Worm (Caenorhabditis elegans) whole organism, young adult: ENCODE measurements around the gene lin-40.

ENCODE experiments used
- B0019.2 ChIP-seq: fragments of 200-800 bp; sonication (Bioruptor generic); conservative IDR thresholded peaks from 2 replicates; pipeline ENCODE4 v1.3.6; 2022; ENCODE audit warnings: missing genetic modification reagents, missing genetic modification characterization, missing compliant biosample characterization
- C06A6.2 ChIP-seq: fragments of 200-800 bp; sonication (Bioruptor generic); conservative IDR thresholded peaks from 2 replicates; pipeline ENCODE4 v1.3.6; 2022; ENCODE audit warnings: missing genetic modification characterization, missing compliant biosample characterization
- F10E7.11 ChIP-seq: sonication (generic microtip); optimal IDR thresholded peaks from 2 replicates; lab custom pipeline; 2017; ENCODE audit warnings: mild to moderate bottlenecking, missing genetic modification characterization, moderate library complexity, missing compliant biosample characterization
- F22D6.2 ChIP-seq: sonication (generic microtip); optimal IDR thresholded peaks from 2 replicates; lab custom pipeline; 2016; ENCODE audit warnings: mild to moderate bottlenecking, missing genetic modification characterization, missing compliant biosample characterization
- F23B12.7 ChIP-seq: sonication (generic microtip); optimal IDR thresholded peaks from 2 replicates; lab custom pipeline; 2017; ENCODE audit warnings: missing genetic modification characterization, mild to moderate bottlenecking, missing compliant biosample characterization, antibody characterized with exemption, moderate library complexity; ENCODE audit not compliant: insufficient read depth
- F37B4.10 ChIP-seq: fragments of 200-800 bp; sonication (Bioruptor generic); IDR thresholded peaks from 2 replicates; pipeline ENCODE4 v1.3.6; 2022; ENCODE audit warnings: missing genetic modification characterization, missing compliant biosample characterization
- T26A5.8 ChIP-seq: sonication (generic microtip); optimal IDR thresholded peaks from 2 replicates; lab custom pipeline; 2016; ENCODE audit warnings: missing genetic modification characterization, missing compliant biosample characterization
- Y53G8AR.9 ChIP-seq: fragments of 200-800 bp; sonication (Bioruptor generic); conservative IDR thresholded peaks from 2 replicates; pipeline ENCODE4 v1.3.6; 2022; ENCODE audit warnings: missing genetic modification reagents, missing genetic modification characterization, missing compliant biosample characterization
- Y67H2A.10 ChIP-seq: fragments of 200-800 bp; sonication (Bioruptor generic); conservative IDR thresholded peaks from 2 replicates; pipeline ENCODE4 v1.3.6; 2022; ENCODE audit warnings: missing genetic modification reagents, missing genetic modification characterization, missing compliant biosample characterization
- aptf-3 ChIP-seq: fragments of 200-800 bp; sonication (Bioruptor generic); IDR thresholded peaks from 2 replicates; pipeline ENCODE4 v1.3.6; 2022; ENCODE audit warnings: missing genetic modification characterization, missing compliant biosample characterization
- athp-1 ChIP-seq: sonication (generic microtip); optimal IDR thresholded peaks from 2 replicates; lab custom pipeline; 2017; ENCODE audit warnings: mild to moderate bottlenecking, missing genetic modification characterization, missing compliant biosample characterization
- attf-5 ChIP-seq: fragments of 200-800 bp; sonication (Bioruptor generic); optimal IDR thresholded peaks from 2 replicates; lab custom pipeline; 2018; ENCODE audit warnings: mild to moderate bottlenecking, missing genetic modification characterization, missing compliant biosample characterization
- attf-6 ChIP-seq: fragments of 200-800 bp; sonication (Bioruptor generic); IDR thresholded peaks from 2 replicates; pipeline ENCODE4 v1.3.6; 2022; ENCODE audit warnings: missing genetic modification reagents, missing genetic modification characterization, missing compliant biosample characterization
- ceh-27 ChIP-seq: fragments of 200-800 bp; sonication (Bioruptor generic); optimal IDR thresholded peaks from 2 replicates; lab custom pipeline; 2018; ENCODE audit warnings: mild to moderate bottlenecking, missing genetic modification characterization, moderate library complexity, missing compliant biosample characterization
- ceh-40 ChIP-seq: fragments of 200-800 bp; sonication (Bioruptor generic); IDR thresholded peaks from 2 replicates; pipeline ENCODE4 v1.3.6; 2022; ENCODE audit warnings: missing genetic modification characterization, missing compliant biosample characterization
- ceh-79 ChIP-seq: sonication (generic microtip); optimal IDR thresholded peaks from 2 replicates; lab custom pipeline; 2017; ENCODE audit warnings: mild to moderate bottlenecking, missing genetic modification characterization, missing compliant biosample characterization
- die-1 ChIP-seq: sonication (generic microtip); optimal IDR thresholded peaks from 2 replicates; lab custom pipeline; 2016; ENCODE audit warnings: missing genotype, mild to moderate bottlenecking, missing genetic modification characterization, missing compliant biosample characterization
- dox-1 ChIP-seq: fragments of 200-800 bp; sonication (Bioruptor generic); IDR thresholded peaks from 2 replicates; pipeline ENCODE4 v1.3.6; 2022; ENCODE audit warnings: missing genetic modification reagents, missing genetic modification characterization, missing compliant biosample characterization
- fkh-3 ChIP-seq: sonication (generic microtip); optimal IDR thresholded peaks from 2 replicates; lab custom pipeline; 2016; ENCODE audit warnings: mild to moderate bottlenecking, missing genetic modification characterization, missing compliant biosample characterization
- gei-17 ChIP-seq: fragments of 200-800 bp; sonication (Bioruptor generic); optimal IDR thresholded peaks from 2 replicates; lab custom pipeline; 2018; ENCODE audit warnings: mild to moderate bottlenecking, missing genetic modification characterization, missing compliant biosample characterization
- him-1 ChIP-seq: sonication (generic microtip); optimal IDR thresholded peaks from 2 replicates; lab custom pipeline; 2016; ENCODE audit warnings: missing genotype, missing genetic modification reagents, missing genetic modification characterization, missing compliant biosample characterization
- hlh-26 ChIP-seq: fragments of 200-800 bp; sonication (Bioruptor generic); conservative IDR thresholded peaks from 2 replicates; pipeline ENCODE4 v1.3.6; 2022; ENCODE audit warnings: missing genetic modification reagents, missing genetic modification characterization, missing compliant biosample characterization
- hmg-20 ChIP-seq: fragments of 200-800 bp; sonication (Bioruptor generic); IDR thresholded peaks from 2 replicates; pipeline ENCODE4 v1.3.6; 2022; ENCODE audit warnings: missing genetic modification reagents, missing genetic modification characterization, missing compliant biosample characterization
- hrde-1 ChIP-seq: sonication (generic microtip); optimal IDR thresholded peaks from 2 replicates; lab custom pipeline; 2016; ENCODE audit warnings: missing genetic modification characterization, mild to moderate bottlenecking, missing compliant biosample characterization, moderate library complexity, missing genotype, missing genetic modification reagents, borderline replicate concordance
- hsf-1 ChIP-seq: fragments of 200-800 bp; sonication (Bioruptor generic); IDR thresholded peaks from 2 replicates; pipeline ENCODE4 v1.3.6; 2022; ENCODE audit warnings: missing genetic modification reagents, missing genetic modification characterization, missing compliant biosample characterization
- let-526 ChIP-seq: fragments of 200-800 bp; sonication (Bioruptor generic); IDR thresholded peaks from 2 replicates; pipeline ENCODE4 v1.3.6; 2022; ENCODE audit warnings: missing genetic modification reagents, missing genetic modification characterization, missing compliant biosample characterization
- lin-26 ChIP-seq: fragments of 200-800 bp; sonication (Bioruptor generic); IDR thresholded peaks from 2 replicates; pipeline ENCODE4 v1.3.6; 2022; ENCODE audit warnings: missing genetic modification reagents, missing genetic modification characterization, missing compliant biosample characterization
- lin-54 ChIP-seq: fragments of 200-800 bp; sonication (Bioruptor generic); optimal IDR thresholded peaks from 2 replicates; lab custom pipeline; 2018; ENCODE audit warnings: mild to moderate bottlenecking, missing genetic modification characterization, missing compliant biosample characterization
- lsl-1 ChIP-seq: fragments of 200-800 bp; sonication (Bioruptor generic); optimal IDR thresholded peaks from 2 replicates; lab custom pipeline; 2018; ENCODE audit warnings: mild to moderate bottlenecking, missing genetic modification characterization, moderate library complexity, missing compliant biosample characterization
- madf-3 ChIP-seq: fragments of 200-800 bp; sonication (Bioruptor generic); IDR thresholded peaks from 2 replicates; pipeline ENCODE4 v1.3.6; 2022; ENCODE audit warnings: missing genetic modification reagents, missing genetic modification characterization, missing compliant biosample characterization
- madf-8 ChIP-seq: fragments of 200-800 bp; sonication (Bioruptor generic); conservative IDR thresholded peaks from 2 replicates; pipeline ENCODE4 v1.3.6; 2022; ENCODE audit warnings: missing genetic modification reagents, missing genetic modification characterization, missing compliant biosample characterization
- mcd-1 ChIP-seq: fragments of 200-800 bp; sonication (Bioruptor generic); IDR thresholded peaks from 2 replicates; pipeline ENCODE4 v1.3.6; 2022; ENCODE audit warnings: missing genetic modification reagents, missing genetic modification characterization, missing compliant biosample characterization
- nhr-179 ChIP-seq: sonication (generic microtip); optimal IDR thresholded peaks from 2 replicates; lab custom pipeline; 2016; ENCODE audit warnings: mild to moderate bottlenecking, missing genetic modification characterization, missing compliant biosample characterization
- nhr-27 ChIP-seq: fragments of 200-800 bp; sonication (Bioruptor generic); optimal IDR thresholded peaks from 2 replicates; lab custom pipeline; 2018; ENCODE audit warnings: mild to moderate bottlenecking, missing genetic modification characterization, moderate library complexity, missing compliant biosample characterization
- pbrm-1 ChIP-seq: fragments of 200-800 bp; sonication (Bioruptor generic); IDR thresholded peaks from 2 replicates; pipeline ENCODE4 v1.3.6; 2022; ENCODE audit warnings: missing genetic modification reagents, missing genetic modification characterization, missing compliant biosample characterization
- repo-1 ChIP-seq: sonication (generic microtip); optimal IDR thresholded peaks from 2 replicates; lab custom pipeline; 2017; ENCODE audit warnings: mild to moderate bottlenecking, missing genetic modification characterization, missing compliant biosample characterization
- rpc-1 ChIP-seq, 2 experiments: fragments of 150-350 bp in 1 of 2; sonication (generic microtip) in 1 of 2; optimal IDR thresholded peaks; 2 replicates each; lab custom pipeline; 2014 to 2018; ENCODE audit warnings: missing biosample characterization in 1 of 2, missing genetic modification characterization in 1 of 2, missing genetic modification reagents in 1 of 2, missing genotype in 1 of 2
- sdz-38 ChIP-seq: sonication (generic microtip); optimal IDR thresholded peaks from 2 replicates; lab custom pipeline; 2016; ENCODE audit warnings: missing genotype, missing genetic modification characterization, missing compliant biosample characterization
- snpc-4 ChIP-seq, 5 experiments: fragments of 150-350 bp in 1 of 5; sonication (generic microtip) in 4 of 5; optimal IDR thresholded peaks; 2 replicates each; lab custom pipeline; 2014 to 2018; ENCODE audit warnings: missing genetic modification characterization in 5 of 5, missing biosample characterization in 3 of 5, antibody characterized with exemption in 2 of 5, mild to moderate bottlenecking in 2 of 5, missing compliant biosample characterization in 2 of 5, missing genotype in 2 of 5, moderate library complexity in 2 of 5, missing genetic modification reagents in 1 of 5
- tbp1 ChIP-seq: fragments of 200-800 bp; sonication (Bioruptor generic); optimal IDR thresholded peaks from 2 replicates; lab custom pipeline; 2018; ENCODE audit warnings: mild to moderate bottlenecking, missing genetic modification characterization, missing compliant biosample characterization
- unc-62 ChIP-seq: fragments of 150-350 bp; optimal IDR thresholded peaks from 2 replicates; lab custom pipeline; 2014; ENCODE audit warnings: missing biosample characterization, missing genetic modification reagents, missing genetic modification characterization
- zim-3 ChIP-seq: sonication (generic microtip); optimal IDR thresholded peaks from 2 replicates; lab custom pipeline; 2017; ENCODE audit warnings: mild to moderate bottlenecking, missing genetic modification characterization, moderate library complexity, missing compliant biosample characterization
- ztf-18 ChIP-seq: sonication (generic microtip); optimal IDR thresholded peaks from 2 replicates; lab custom pipeline; 2016; ENCODE audit warnings: missing genotype, mild to moderate bottlenecking, missing genetic modification characterization, missing compliant biosample characterization
- ztf-26 ChIP-seq: sonication (generic microtip); optimal IDR thresholded peaks from 2 replicates; lab custom pipeline; 2017; ENCODE audit warnings: missing genetic modification characterization, missing compliant biosample characterization
- ztf-28 ChIP-seq: fragments of 200-800 bp; sonication (Bioruptor generic); IDR thresholded peaks from 2 replicates; pipeline ENCODE4 v1.3.6; 2022; ENCODE audit warnings: missing genetic modification reagents, missing genetic modification characterization, missing compliant biosample characterization

lin-40 gene

DNA sequence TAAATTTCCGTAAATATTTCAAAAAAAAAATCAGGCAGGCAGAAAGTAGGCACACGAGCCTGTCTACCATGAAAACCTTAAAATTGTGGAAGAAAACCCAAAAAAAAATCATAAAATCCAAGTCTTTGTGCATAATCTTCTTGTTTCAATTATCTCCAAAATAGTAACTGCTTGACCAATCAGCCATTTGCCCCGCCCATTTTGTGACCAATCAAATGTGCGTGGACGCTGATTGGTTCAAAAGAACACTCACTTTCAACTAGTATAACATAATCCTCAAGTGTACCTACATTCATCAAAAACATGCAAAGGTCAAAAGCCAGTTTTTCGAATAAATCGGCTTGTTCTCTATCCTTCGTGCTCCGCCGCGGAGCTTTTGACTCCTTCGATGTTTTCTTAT, 26.3 kb upstream of the lin-40 start:
- TF ChIP-seq ceh-40 (GFP tag; lab: Robert Waterston, UW) (no peak), nhr-179 (no peak), attf-6 (no peak), mcd-1 (GFP tag; lab: Robert Waterston, UW) (no peak), nhr-27 (no peak), dox-1 (no peak), T26A5.8 (no peak), gei-17 (GFP tag; lab: Kevin White, UChicago) (no peak)

DNA sequence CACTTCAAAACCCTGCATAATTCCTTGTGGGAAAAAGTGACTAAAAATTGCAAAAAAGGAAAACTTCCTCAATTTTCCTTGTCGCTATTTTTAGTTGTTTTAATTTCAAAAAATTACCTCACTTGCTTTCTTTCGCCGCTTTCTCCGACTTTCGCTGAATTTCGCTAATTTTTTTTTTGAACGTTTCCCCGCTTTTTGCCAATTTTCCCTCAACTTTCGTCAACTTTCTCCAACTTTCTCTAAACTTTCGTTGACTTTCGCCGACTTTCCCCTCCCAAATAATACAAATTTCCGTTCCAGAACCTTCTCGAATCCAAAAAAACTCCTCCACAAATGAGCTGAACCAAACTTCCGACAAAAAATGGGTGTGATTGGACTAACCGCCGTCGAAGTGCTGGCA, 22.2 kb upstream of the lin-40 start, which contains the start of gene W08A12.3:
Gene W08A12.3, plus strand, starts transcription at position 301 of the 400 bp plus-strand sequence.
- TF ChIP-seq hlh-26 (GFP tag; lab: Robert Waterston, UW) (no peak), lin-26 (GFP tag; lab: Robert Waterston, UW) (no peak), aptf-3 (GFP tag; lab: Robert Waterston, UW) (no peak), Y53G8AR.9 (GFP tag; lab: Robert Waterston, UW) (no peak), ztf-18 (tag; lab: Kevin White, UChicago) (no peak), sdz-38 (tag; lab: Kevin White, UChicago) (no peak), him-1 (tag; lab: Kevin White, UChicago) (no peak)

DNA sequence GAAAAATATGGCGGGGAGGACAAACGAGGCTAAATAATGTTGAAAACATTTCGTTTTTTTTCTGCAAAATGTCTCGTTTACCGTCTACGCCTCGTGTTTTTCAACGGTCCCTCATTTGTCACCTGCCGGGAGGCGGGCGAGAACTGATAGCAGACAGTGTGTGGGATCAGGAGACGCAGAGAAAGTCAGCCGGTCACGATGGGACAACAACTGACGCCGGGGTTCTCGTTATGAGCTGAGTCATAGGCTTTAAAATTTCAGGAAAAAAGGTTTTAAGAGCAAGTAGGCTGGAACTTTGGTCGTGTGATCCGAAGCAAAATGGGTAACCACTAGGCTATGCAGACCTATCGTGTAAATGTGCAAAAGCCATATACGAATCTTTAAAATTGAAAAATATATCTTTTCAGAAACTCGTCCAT, 19.0 kb upstream of the lin-40 start, which contains the start of gene W08A12.2:
Gene W08A12.2, minus strand, starts transcription at position 103 of the 419 bp plus-strand sequence.
- TF ChIP-seq sdz-38 (tag; lab: Kevin White, UChicago) (no peak), F37B4.10 (GFP tag; lab: Robert Waterston, UW) (no peak), unc-62 (no peak), F23B12.7 (tag; lab: Kevin White, UChicago) (no peak), Y53G8AR.9 (GFP tag; lab: Robert Waterston, UW) (no peak), pbrm-1 (GFP tag; lab: Robert Waterston, UW) (0 out of 2 replicates have a peak, but pooled peaks have one; percentile 44), rpc-1 (optimal IDR thresholded peaks at IDR 0.05; lab: Kevin White, UChicago) (peak; percentile 79), rpc-1 (tag; optimal IDR thresholded peaks at IDR 0.05; lab: Kevin White, UChicago) (peak; percentile 97), die-1 (tag; lab: Kevin White, UChicago) (peak; percentile 90), ztf-28 (no peak), madf-3 (GFP tag; lab: Robert Waterston, UW) (no peak), lin-54 (GFP tag; lab: Kevin White, UChicago) (peak; percentile 1), tbp1 (peak; percentile 95), Y67H2A.10 (GFP tag; lab: Robert Waterston, UW) (no peak), let-526 (GFP tag; lab: Robert Waterston, UW) (no peak), repo-1 (peak; percentile 58), madf-8 (GFP tag; lab: Robert Waterston, UW) (no peak), attf-5 (GFP tag; lab: Kevin White, UChicago) (peak; percentile 12), B0019.2 (GFP tag; lab: Robert Waterston, UW) (no peak), hrde-1 (peak; percentile 65), fkh-3 (no peak), F22D6.2 (tag; lab: Kevin White, UChicago) (no peak), C06A6.2 (GFP tag; lab: Robert Waterston, UW) (no peak), F10E7.11 (peak; percentile 41), hsf-1 (GFP tag; lab: Robert Waterston, UW) (0 out of 2 replicates have a peak, but pooled peaks have one; percentile 18), snpc-4 (GFP tag; optimal IDR thresholded peaks at IDR 0.05; lab: Kevin White, UChicago) (peak; percentile 46), snpc-4 (tag; optimal IDR thresholded peaks at IDR 0.05; lab: Kevin White, UChicago) (peak in 1 of 4 experiments; percentile 39), ceh-27 (GFP tag; lab: Kevin White, UChicago) (peak; percentile 22), athp-1 (tag; lab: Kevin White, UChicago) (peak; percentile 73), lsl-1 (GFP tag; lab: Kevin White, UChicago) (no peak), ztf-26 (tag; lab: Kevin White, UChicago) (no peak), hmg-20 (GFP tag; lab: Robert Waterston, UW) (no peak), zim-3 (peak; percentile 2), dox-1 (no peak), ceh-79 (tag; lab: Kevin White, UChicago) (no peak)
